Worm (Caenorhabditis elegans) whole organism, L1 larva: Measurements from ENCODE around the gene pho-8.

Source experiments
- ama-1 ChIP-seq: fragments of 150-350 bp; optimal IDR thresholded peaks from 2 replicates; lab custom pipeline; 2014
- blmp-1 ChIP-seq: fragments of 150-350 bp; optimal IDR thresholded peaks from 2 replicates; lab custom pipeline; 2014; ENCODE audit warnings: missing biosample characterization, missing genetic modification characterization
- dsc-1 ChIP-seq: sonication (generic microtip); optimal IDR thresholded peaks from 2 replicates; lab custom pipeline; 2016; ENCODE audit warnings: mild to moderate bottlenecking, missing genetic modification characterization, missing compliant biosample characterization
- egl-27 ChIP-seq, 2 experiments: fragments of 150-350 bp in 1 of 2; sonication (generic microtip); optimal IDR thresholded peaks; 3 replicates each; lab custom pipeline; 2017 to 2018; ENCODE audit warnings: missing biosample characterization in 2 of 2, missing genetic modification characterization in 2 of 2, missing genetic modification reagents in 2 of 2
- ets-5 ChIP-seq: fragments of 200-800 bp; sonication (Bioruptor generic); IDR thresholded peaks from 2 replicates; pipeline ENCODE4 v1.3.6; 2022; ENCODE audit warnings: missing genetic modification characterization, missing compliant biosample characterization
- fos-1 ChIP-seq: fragments of 150-350 bp; optimal IDR thresholded peaks from 2 replicates; lab custom pipeline; 2014; ENCODE audit warnings: missing biosample characterization, missing genetic modification characterization
- lin-39 ChIP-seq: fragments of 150-350 bp; optimal IDR thresholded peaks from 2 replicates; lab custom pipeline; 2014; ENCODE audit warnings: missing biosample characterization, missing genetic modification reagents, missing genetic modification characterization
- mep-1 ChIP-seq: fragments of 150-350 bp; optimal IDR thresholded peaks from 2 replicates; lab custom pipeline; 2014; ENCODE audit warnings: missing biosample characterization, missing genetic modification characterization
- nhr-20 ChIP-seq: sonication (generic microtip); optimal IDR thresholded peaks from 2 replicates; lab custom pipeline; 2016; ENCODE audit warnings: mild to moderate bottlenecking, missing genetic modification characterization, missing compliant biosample characterization
- nhr-47 ChIP-seq: sonication (generic microtip); optimal IDR thresholded peaks from 2 replicates; lab custom pipeline; 2016; ENCODE audit warnings: mild to moderate bottlenecking, missing genetic modification characterization, moderate library complexity, missing compliant biosample characterization
- nhr-77 ChIP-seq: fragments of 150-350 bp; optimal IDR thresholded peaks from 2 replicates; lab custom pipeline; 2014; ENCODE audit warnings: missing biosample characterization, missing genetic modification characterization
- zag-1 ChIP-seq: fragments of 150-350 bp; optimal IDR thresholded peaks from 2 replicates; lab custom pipeline; 2014; ENCODE audit warnings: missing biosample characterization, missing genetic modification characterization

DNA sequence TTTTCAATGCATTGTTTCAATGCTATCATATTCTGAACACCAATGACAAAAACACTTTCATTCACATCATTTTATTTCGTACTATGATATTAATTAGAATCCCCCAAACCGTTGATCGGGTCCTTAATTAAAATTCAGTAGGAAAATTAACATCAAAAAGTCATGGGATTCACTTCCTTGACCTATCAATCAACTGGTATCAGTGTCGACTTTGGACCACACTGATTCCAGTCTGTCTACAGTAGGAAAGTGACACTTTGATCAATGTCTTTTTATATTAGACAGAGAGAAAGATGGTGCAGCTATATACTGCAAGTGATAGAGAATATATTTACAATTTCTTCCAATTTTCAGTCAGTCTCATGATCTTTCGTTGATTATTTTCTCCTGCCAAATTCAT lies 37.1 kb upstream of the pho-8 start:
- TF ChIP-seq ets-5 (GFP tag; lab: Robert Waterston, UW) (no peak), fos-1 (tag; lab: Kevin White, UChicago) (no peak), blmp-1 (tag; lab: Kevin White, UChicago) (peak; percentile 28), nhr-47 (tag; lab: Kevin White, UChicago) (no peak), ama-1 (lab: Kevin White, UChicago) (no peak), nhr-77 (tag; lab: Kevin White, UChicago) (no peak), lin-39 (no peak), dsc-1 (tag; lab: Kevin White, UChicago) (no peak), mep-1 (tag; lab: Kevin White, UChicago) (no peak), zag-1 (tag; lab: Kevin White, UChicago) (no peak), egl-27 (tag; optimal IDR thresholded peaks at IDR 0.05; lab: Kevin White, UChicago) (no peak), nhr-20 (tag; lab: Kevin White, UChicago) (peak; percentile 60)
